Worm (Caenorhabditis elegans): ENCODE results near the gene swsn-3.

ce11 chrIII:2805084-2805483, 36.6 kb upstream of the swsn-3 start, which contains the start of gene Y71H2AM.3:
- no peak for TF ChIP-seq zag-1 (tag; optimal IDR thresholded peaks at IDR 0.05)
- TF ChIP-seq dve-1 (tag; optimal IDR thresholded peaks at IDR 0.05; ENCODE audit: insufficient read depth): peak; percentile 42
- no peak for TF ChIP-seq daf-16 (GFP tag; optimal IDR thresholded peaks at IDR 0.05)
- no peak for TF ChIP-seq daf-16 (tag; optimal IDR thresholded peaks at IDR 0.05)
- TF ChIP-seq set-16 (GFP tag; IDR thresholded peaks at IDR 0.05): no peak
- no peak for TF ChIP-seq lin-15B (tag; optimal IDR thresholded peaks at IDR 0.05)
- TF ChIP-seq ceh-20 (GFP tag; IDR thresholded peaks at IDR 0.05): no peak
- TF ChIP-seq aha-1 (tag): no peak
- TF ChIP-seq nhr-77 (tag; optimal IDR thresholded peaks at IDR 0.05): no peak
- TF ChIP-seq ztf-11 (tag; optimal IDR thresholded peaks at IDR 0.05): no peak
- TF ChIP-seq egl-27 (tag; optimal IDR thresholded peaks at IDR 0.05): no peak
